Fruit fly (Drosophila melanogaster) whole organism, larva: Measurements from ENCODE around the gene ftz-f1.

Source experiments
- noc ChIP-seq: fragments of 200-800 bp; sonication (Bioruptor generic); optimal IDR thresholded peaks from 3 replicates; lab custom pipeline; 2019; ENCODE audit warnings: missing biosample characterization, mild to moderate bottlenecking, missing genetic modification characterization, moderate library complexity

The ftz-f1 gene

dm6 chr3L:18800100-18800841 is 838 bp downstream of the ftz-f1 start:
- no peak for TF ChIP-seq noc (tag; lab: Kevin White, UChicago)

- TF ChIP-seq noc (tag; lab: Kevin White, UChicago): no peak
Observed at dm6 chr3L:18799508-18800062, 1.5 kb downstream of the ftz-f1 start.

- TF ChIP-seq noc (tag; lab: Kevin White, UChicago): no peak
Observed at dm6 chr3L:18796376-18796775, 4.7 kb downstream of the ftz-f1 start.

- TF ChIP-seq noc (tag; lab: Kevin White, UChicago): no peak
Observed at dm6 chr3L:18795056-18795841, 5.9 kb downstream of the ftz-f1 start.

dm6 chr3L:18792834-18793233 is 8.3 kb downstream of the ftz-f1 start:
- no peak for TF ChIP-seq noc (tag; lab: Kevin White, UChicago)

dm6 chr3L:18792009-18792339 is 9.1 kb downstream of the ftz-f1 start:
- no peak for TF ChIP-seq noc (tag; lab: Kevin White, UChicago)

- TF ChIP-seq noc (tag; lab: Kevin White, UChicago): peak; percentile 39
Observed at dm6 chr3L:18791232-18792008, 9.7 kb downstream of the ftz-f1 start.

dm6 chr3L:18790630-18791167 is 10.4 kb downstream of the ftz-f1 start:
- TF ChIP-seq noc (tag; lab: Kevin White, UChicago): no peak

dm6 chr3L:18789203-18790018 is 11.7 kb downstream of the ftz-f1 start:
- TF ChIP-seq noc (tag; lab: Kevin White, UChicago): peak; percentile 64

dm6 chr3L:18787882-18788281 is 13.2 kb downstream of the ftz-f1 start:
- no peak for TF ChIP-seq noc (tag; lab: Kevin White, UChicago)

- peak; percentile 65 for TF ChIP-seq noc (tag; lab: Kevin White, UChicago)
Observed at dm6 chr3L:18786427-18787104, 14.5 kb downstream of the ftz-f1 start.

dm6 chr3L:18786066-18786426 is 15.1 kb downstream of the ftz-f1 start:
- TF ChIP-seq noc (tag; lab: Kevin White, UChicago): no peak

- no peak for TF ChIP-seq noc (tag; lab: Kevin White, UChicago)
Observed at dm6 chr3L:18784562-18784961, 16.5 kb downstream of the ftz-f1 start.

- TF ChIP-seq noc (tag; lab: Kevin White, UChicago): no peak
Observed at dm6 chr3L:18783544-18783943, 17.6 kb downstream of the ftz-f1 start.
